Worm (Caenorhabditis elegans): ENCODE results near the gene ent-7.

ent-7 gene

DNA sequence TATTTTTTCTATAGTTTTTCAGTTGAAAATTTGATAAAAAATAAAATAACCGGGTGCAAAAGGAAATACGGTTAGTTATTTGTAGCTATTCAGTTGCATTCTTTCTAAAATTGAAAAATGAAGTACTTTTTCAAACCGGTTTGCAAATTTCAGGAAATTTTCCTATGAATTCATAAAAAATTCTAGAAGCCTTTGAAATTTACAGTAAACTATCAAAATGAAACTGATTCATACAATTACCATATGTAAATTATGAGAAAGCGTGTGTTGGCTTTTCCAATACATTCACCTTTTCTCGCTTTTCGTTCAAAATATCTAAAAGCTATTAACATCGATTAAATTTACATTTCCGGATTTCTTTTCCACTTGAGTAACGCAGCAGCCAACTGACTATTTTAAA is at the start of gene ent-7:
Gene ent-7, plus strand, starts transcription at position 301 of the 400 bp plus-strand sequence.
- TF ChIP-seq ref-1 (GFP tag; conservative IDR thresholded peaks at IDR 0.05), result no peak

DNA sequence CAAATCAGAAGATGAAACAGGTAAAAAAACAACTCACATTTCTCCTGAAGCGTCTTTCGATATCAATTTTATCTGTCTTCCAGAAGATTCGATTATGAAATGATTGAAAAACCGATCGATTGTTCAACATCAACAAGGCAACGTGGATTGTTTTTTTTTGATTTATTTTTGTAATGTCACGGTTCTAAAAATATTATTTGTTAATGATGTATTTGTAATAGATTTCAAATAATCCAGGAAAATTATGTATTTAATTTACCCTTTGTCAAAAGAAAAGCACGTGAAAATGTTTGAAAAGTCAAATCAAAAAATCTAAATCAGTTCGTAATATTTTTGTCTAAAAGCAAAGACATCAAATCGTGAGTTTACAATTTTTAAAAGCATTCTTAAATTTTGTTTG is 48.0 kb upstream of the ent-7 start, which contains the start of the genes kin-5 and C47E12.11:
Gene kin-5, minus strand, starts transcription at position 101 of the 400 bp plus-strand sequence.
Gene C47E12.11, plus strand, starts transcription at position 320 of the 400 bp plus-strand sequence.
- no peak for TF ChIP-seq klf-2 (GFP tag; conservative IDR thresholded peaks at IDR 0.05)
- TF ChIP-seq cog-1 (tag; optimal IDR thresholded peaks at IDR 0.05), result no peak
- TF ChIP-seq ztf-23 (GFP tag; IDR thresholded peaks at IDR 0.05), result no peak
- TF ChIP-seq ref-1 (GFP tag; conservative IDR thresholded peaks at IDR 0.05), result no peak
- TF ChIP-seq ztf-29 (GFP tag; IDR thresholded peaks at IDR 0.05), result no peak
- no peak for TF ChIP-seq T22C8.4 (GFP tag; IDR thresholded peaks at IDR 0.05)
- no peak for TF ChIP-seq tab-1 (GFP tag; IDR thresholded peaks at IDR 0.05)
- no peak for TF ChIP-seq med-1 (GFP tag; optimal IDR thresholded peaks at IDR 0.05; ENCODE audit: insufficient read depth)
- no peak for TF ChIP-seq flt-1 (GFP tag; IDR thresholded peaks at IDR 0.05)

ce11 chrIV:9972629-9973028 is 44.4 kb upstream of the ent-7 start, which contains the start of the genes C47E12.12 and C47E12.10:
C47E12.12 (minus strand) TSS chrIV:9972729.
C47E12.10 (plus strand) TSS chrIV:9972800.
- TF ChIP-seq T22C8.4 (GFP tag; IDR thresholded peaks at IDR 0.05) (no peak), med-1 (GFP tag; optimal IDR thresholded peaks at IDR 0.05; ENCODE audit: insufficient read depth) (no peak), flt-1 (GFP tag; IDR thresholded peaks at IDR 0.05) (no peak)

- TF ChIP-seq cog-1 (tag; optimal IDR thresholded peaks at IDR 0.05), result no peak
- TF ChIP-seq med-1 (GFP tag; optimal IDR thresholded peaks at IDR 0.05; ENCODE audit: insufficient read depth), result no peak
- no peak for TF ChIP-seq ztf-23 (GFP tag; IDR thresholded peaks at IDR 0.05)
- TF ChIP-seq T22C8.4 (GFP tag; IDR thresholded peaks at IDR 0.05), result no peak
- no peak for TF ChIP-seq tab-1 (GFP tag; IDR thresholded peaks at IDR 0.05)
- TF ChIP-seq klf-2 (GFP tag; conservative IDR thresholded peaks at IDR 0.05), result no peak
- TF ChIP-seq ztf-29 (GFP tag; IDR thresholded peaks at IDR 0.05), result no peak
- TF ChIP-seq ref-1 (GFP tag; conservative IDR thresholded peaks at IDR 0.05), result no peak
- no peak for TF ChIP-seq flt-1 (GFP tag; IDR thresholded peaks at IDR 0.05)
These were observed 42.7 kb upstream of the ent-7 start, which contains the start of gene C47E12.9 for ce11 chrIV:9974392-9974791. C47E12.9 (plus strand) TSS chrIV:9974692.

- TF ChIP-seq tab-1 (GFP tag; IDR thresholded peaks at IDR 0.05) (no peak), klf-2 (GFP tag; conservative IDR thresholded peaks at IDR 0.05) (no peak), flt-1 (GFP tag; IDR thresholded peaks at IDR 0.05) (no peak), ztf-23 (GFP tag; IDR thresholded peaks at IDR 0.05) (no peak), cog-1 (tag; optimal IDR thresholded peaks at IDR 0.05) (no peak), med-1 (GFP tag; optimal IDR thresholded peaks at IDR 0.05; ENCODE audit: insufficient read depth) (no peak), ztf-29 (GFP tag; IDR thresholded peaks at IDR 0.05) (no peak), T22C8.4 (GFP tag; IDR thresholded peaks at IDR 0.05) (no peak), ref-1 (GFP tag; conservative IDR thresholded peaks at IDR 0.05) (no peak)
These were observed 40.8 kb upstream of the ent-7 start, which contains the start of gene C47E12.14 for ce11 chrIV:9976284-9976683. C47E12.14 (minus strand) TSS chrIV:9976384.

DNA sequence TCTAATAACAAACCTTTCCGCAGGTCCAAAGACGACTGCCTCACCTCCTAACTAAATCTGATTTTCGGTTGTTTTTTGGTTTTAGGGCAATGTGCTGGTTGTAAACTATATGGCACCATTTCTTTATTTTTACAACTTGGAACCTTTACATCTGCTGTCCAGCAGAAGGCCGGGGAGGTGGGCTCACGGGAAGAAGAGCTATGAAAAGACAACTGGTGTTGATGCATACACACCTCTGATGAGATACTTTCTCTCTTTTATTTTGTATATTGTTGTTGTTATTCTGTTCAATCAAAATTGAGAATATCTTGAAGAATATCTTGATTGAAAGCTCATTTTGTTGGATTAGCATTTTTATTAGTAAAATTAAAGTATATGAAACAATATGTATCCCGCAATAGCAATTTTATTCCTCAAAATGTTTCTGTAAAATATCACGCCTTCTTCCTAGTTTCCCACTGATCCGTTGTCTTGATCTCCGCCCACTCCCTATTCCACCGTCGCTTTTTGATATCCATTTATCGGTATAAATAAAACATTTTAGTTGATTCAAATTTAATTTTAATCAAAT is 39.4 kb upstream of the ent-7 start, which contains the start of gene dhp-2:
Gene dhp-2, plus strand, starts transcription at position 521 of the 571 bp plus-strand sequence.
- TF ChIP-seq ztf-29 (GFP tag; IDR thresholded peaks at IDR 0.05), result no peak
- no peak for TF ChIP-seq klf-2 (GFP tag; conservative IDR thresholded peaks at IDR 0.05)
- no peak for TF ChIP-seq tab-1 (GFP tag; IDR thresholded peaks at IDR 0.05)
- no peak for TF ChIP-seq ztf-23 (GFP tag; IDR thresholded peaks at IDR 0.05)
- TF ChIP-seq med-1 (GFP tag; optimal IDR thresholded peaks at IDR 0.05; ENCODE audit: insufficient read depth), result no peak
- no peak for TF ChIP-seq flt-1 (GFP tag; IDR thresholded peaks at IDR 0.05)
- no peak for TF ChIP-seq cog-1 (tag; optimal IDR thresholded peaks at IDR 0.05)
- no peak for TF ChIP-seq ref-1 (GFP tag; conservative IDR thresholded peaks at IDR 0.05)
- no peak for TF ChIP-seq T22C8.4 (GFP tag; IDR thresholded peaks at IDR 0.05)

- TF ChIP-seq klf-2 (GFP tag; conservative IDR thresholded peaks at IDR 0.05) (no peak), ztf-23 (GFP tag; IDR thresholded peaks at IDR 0.05) (no peak), ztf-29 (GFP tag; IDR thresholded peaks at IDR 0.05) (no peak), tab-1 (GFP tag; IDR thresholded peaks at IDR 0.05) (no peak), flt-1 (GFP tag; IDR thresholded peaks at IDR 0.05) (no peak), med-1 (GFP tag; optimal IDR thresholded peaks at IDR 0.05; ENCODE audit: insufficient read depth) (no peak), cog-1 (tag; optimal IDR thresholded peaks at IDR 0.05) (no peak), ref-1 (GFP tag; conservative IDR thresholded peaks at IDR 0.05) (no peak), T22C8.4 (GFP tag; IDR thresholded peaks at IDR 0.05) (no peak)
These were observed 34.8 kb upstream of the ent-7 start, which contains the start of gene rrp-1 for ce11 chrIV:9982226-9982794. rrp-1 (minus strand) TSS chrIV:9982276.

ce11 chrIV:9982895-9983294 is 34.2 kb upstream of the ent-7 start, which contains the start of gene mam-2:
mam-2 (plus strand) TSS chrIV:9983195.
- TF ChIP-seq cog-1 (tag; optimal IDR thresholded peaks at IDR 0.05) (no peak), ztf-23 (GFP tag; IDR thresholded peaks at IDR 0.05) (no peak), med-1 (GFP tag; optimal IDR thresholded peaks at IDR 0.05; ENCODE audit: insufficient read depth) (no peak), klf-2 (GFP tag; conservative IDR thresholded peaks at IDR 0.05) (no peak), flt-1 (GFP tag; IDR thresholded peaks at IDR 0.05) (no peak), tab-1 (GFP tag; IDR thresholded peaks at IDR 0.05) (no peak), ref-1 (GFP tag; conservative IDR thresholded peaks at IDR 0.05) (no peak), T22C8.4 (GFP tag; IDR thresholded peaks at IDR 0.05) (no peak), ztf-29 (GFP tag; IDR thresholded peaks at IDR 0.05) (no peak)

- TF ChIP-seq flt-1 (GFP tag; IDR thresholded peaks at IDR 0.05) (no peak), tab-1 (GFP tag; IDR thresholded peaks at IDR 0.05) (no peak), ref-1 (GFP tag; conservative IDR thresholded peaks at IDR 0.05) (no peak), ztf-23 (GFP tag; IDR thresholded peaks at IDR 0.05) (no peak), ztf-29 (GFP tag; IDR thresholded peaks at IDR 0.05) (no peak), klf-2 (GFP tag; conservative IDR thresholded peaks at IDR 0.05) (no peak), med-1 (GFP tag; optimal IDR thresholded peaks at IDR 0.05; ENCODE audit: insufficient read depth) (no peak), cog-1 (tag; optimal IDR thresholded peaks at IDR 0.05) (no peak), T22C8.4 (GFP tag; IDR thresholded peaks at IDR 0.05) (no peak)
These were observed 27.7 kb upstream of the ent-7 start for ce11 chrIV:9989416-9989815.

Measured in whole organism, midembryonic.